Worm (Caenorhabditis elegans) whole organism, L4 larva: ENCODE data around the gene T19C3.3.
A peak's percentile ranks its signal among the peaks of the same experiment; 100 is the strongest.

ENCODE experiments used
- F26F4.8 ChIP-seq: fragments of 200-800 bp; sonication (Bioruptor generic); conservative IDR thresholded peaks from 2 replicates; pipeline ENCODE4 v1.3.6; 2022; ENCODE audit warnings: missing genetic modification characterization, missing compliant biosample characterization
- F37D6.2 ChIP-seq: sonication (generic microtip); optimal IDR thresholded peaks from 2 replicates; lab custom pipeline; 2016; ENCODE audit warnings: mild to moderate bottlenecking, missing genetic modification characterization, missing compliant biosample characterization
- F49E8.2 ChIP-seq: sonication (generic microtip); optimal IDR thresholded peaks from 2 replicates; lab custom pipeline; 2016; ENCODE audit warnings: missing compliant biosample characterization, mild to moderate bottlenecking, missing genetic modification characterization, borderline replicate concordance
- R02D3.7 ChIP-seq: fragments of 150-350 bp; sonication (generic microtip); optimal IDR thresholded peaks from 3 replicates; lab custom pipeline; 2014; ENCODE audit warnings: missing biosample characterization, missing genetic modification characterization
- T26A8.4 ChIP-seq: fragments of 200-800 bp; sonication (Bioruptor generic); IDR thresholded peaks from 2 replicates; pipeline ENCODE4 v1.3.6; 2022; ENCODE audit warnings: missing genetic modification characterization, missing compliant biosample characterization
- Y48G9A.11 ChIP-seq: fragments of 200-800 bp; sonication (Bioruptor generic); IDR thresholded peaks from 2 replicates; pipeline ENCODE4 v1.3.6; 2022; ENCODE audit warnings: missing genetic modification reagents, missing genetic modification characterization, missing compliant biosample characterization
- Y75B8A.6 ChIP-seq: fragments of 200-800 bp; sonication (Bioruptor generic); IDR thresholded peaks from 2 replicates; pipeline ENCODE4 v1.3.6; 2022; ENCODE audit warnings: missing genetic modification reagents, missing genetic modification characterization, missing compliant biosample characterization
- ZK337.2 ChIP-seq: fragments of 200-800 bp; sonication (Bioruptor generic); IDR thresholded peaks from 2 replicates; pipeline ENCODE4 v1.3.6; 2022; ENCODE audit warnings: missing genetic modification reagents, missing genetic modification characterization, missing compliant biosample characterization
- aly-2 ChIP-seq: sonication (generic microtip); optimal IDR thresholded peaks from 2 replicates; lab custom pipeline; 2018; ENCODE audit warnings: missing biosample characterization, missing genetic modification characterization
- ama-1 ChIP-seq: fragments of 150-350 bp; optimal IDR thresholded peaks from 2 replicates; lab custom pipeline; 2014; ENCODE audit warnings: inconsistent platforms, mixed read lengths
- arid-1 ChIP-seq: fragments of 200-800 bp; sonication (Bioruptor generic); conservative IDR thresholded peaks from 2 replicates; pipeline ENCODE4 v1.3.6; 2022; ENCODE audit warnings: missing genetic modification reagents, missing genetic modification characterization, missing compliant biosample characterization
- ceh-44 ChIP-seq: fragments of 200-800 bp; sonication (Bioruptor generic); IDR thresholded peaks from 2 replicates; pipeline ENCODE4 v1.3.6; 2022; ENCODE audit warnings: missing genetic modification reagents, missing genetic modification characterization, missing compliant biosample characterization
- ceh-62 ChIP-seq: sonication (generic microtip); optimal IDR thresholded peaks from 2 replicates; lab custom pipeline; 2017; ENCODE audit warnings: missing biosample characterization, missing genetic modification characterization
- ceh-82 ChIP-seq: sonication (generic microtip); optimal IDR thresholded peaks from 2 replicates; lab custom pipeline; 2017; ENCODE audit warnings: missing biosample characterization, missing genetic modification characterization
- ctbp-1 ChIP-seq: fragments of 200-800 bp; sonication (Bioruptor generic); IDR thresholded peaks from 2 replicates; pipeline ENCODE4 v1.3.6; 2022; ENCODE audit warnings: missing genetic modification reagents, missing genetic modification characterization, missing compliant biosample characterization
- daf-12 ChIP-seq: fragments of 150-350 bp; optimal IDR thresholded peaks from 2 replicates; lab custom pipeline; 2014; ENCODE audit warnings: missing biosample characterization, missing genetic modification reagents, missing genetic modification characterization
- daf-16 ChIP-seq, 3 experiments: sonication (generic microtip); optimal IDR thresholded peaks; 2 replicates each; lab custom pipeline; 2016 to 2017; ENCODE audit warnings: missing genetic modification characterization in 3 of 3, missing genetic modification reagents in 3 of 3, mild to moderate bottlenecking in 2 of 3, missing compliant biosample characterization in 2 of 3, missing biosample characterization in 1 of 3, moderate library complexity in 1 of 3
- daf-8 ChIP-seq: fragments of 200-800 bp; sonication (Bioruptor generic); IDR thresholded peaks from 2 replicates; pipeline ENCODE4 v1.3.6; 2022; ENCODE audit warnings: missing genetic modification characterization, missing compliant biosample characterization
- dmd-6 ChIP-seq: fragments of 200-800 bp; sonication (Bioruptor generic); IDR thresholded peaks from 2 replicates; pipeline ENCODE4 v1.3.6; 2022; ENCODE audit warnings: missing genetic modification reagents, missing genetic modification characterization, missing compliant biosample characterization
- dpl-1 ChIP-seq: fragments of 150-350 bp; optimal IDR thresholded peaks from 2 replicates; lab custom pipeline; 2014; ENCODE audit warnings: missing biosample characterization, missing genetic modification reagents, missing genetic modification characterization
- egl-43 ChIP-seq: fragments of 200-800 bp; sonication (Bioruptor generic); IDR thresholded peaks from 2 replicates; pipeline ENCODE4 v1.3.6; 2022; ENCODE audit warnings: missing genetic modification reagents, missing genetic modification characterization, missing compliant biosample characterization
- fkh-10 ChIP-seq: fragments of 150-350 bp; optimal IDR thresholded peaks from 2 replicates; lab custom pipeline; 2014; ENCODE audit warnings: missing biosample characterization, missing genetic modification reagents, missing genetic modification characterization
- hlh-11 ChIP-seq: fragments of 200-800 bp; sonication (Bioruptor generic); optimal IDR thresholded peaks from 2 replicates; lab custom pipeline; 2018; ENCODE audit warnings: mild to moderate bottlenecking, missing genetic modification characterization, missing compliant biosample characterization
- lim-7 ChIP-seq: fragments of 200-800 bp; sonication (Bioruptor generic); IDR thresholded peaks from 2 replicates; pipeline ENCODE4 v1.3.6; 2022; ENCODE audit warnings: missing genetic modification characterization, missing compliant biosample characterization
- lin-13 ChIP-seq: fragments of 150-350 bp; optimal IDR thresholded peaks from 2 replicates; lab custom pipeline; 2014; ENCODE audit warnings: missing biosample characterization, missing genetic modification reagents, missing genetic modification characterization
- lir-3 ChIP-seq: sonication (generic microtip); optimal IDR thresholded peaks from 2 replicates; lab custom pipeline; 2016; ENCODE audit warnings: mild to moderate bottlenecking, missing genetic modification characterization, missing compliant biosample characterization
- lsy-2 ChIP-seq, 2 experiments: fragments of 150-350 bp in 1 of 2; sonication (generic microtip) in 1 of 2; optimal IDR thresholded peaks; 2 replicates each; lab custom pipeline; 2014 to 2017; ENCODE audit warnings: missing biosample characterization in 2 of 2, missing genetic modification characterization in 2 of 2
- madf-5 ChIP-seq, 2 experiments: fragments of 200-800 bp; sonication (Bioruptor generic); IDR thresholded peaks; 2 replicates each; pipeline ENCODE4 v1.3.6; 2022; ENCODE audit warnings: missing compliant biosample characterization in 2 of 2, missing genetic modification characterization in 2 of 2
- mdl-1 ChIP-seq, 2 experiments: fragments of 150-350 bp in 1 of 2; sonication (generic microtip) in 1 of 2; optimal IDR thresholded peaks; 2 replicates each; lab custom pipeline; 2014 to 2017; ENCODE audit warnings: missing biosample characterization in 2 of 2, missing genetic modification characterization in 2 of 2
- mdt-29 ChIP-seq: fragments of 200-800 bp; sonication (Bioruptor generic); IDR thresholded peaks from 2 replicates; pipeline ENCODE4 v1.3.6; 2022; ENCODE audit warnings: missing genetic modification reagents, missing genetic modification characterization, missing compliant biosample characterization
- mes-2 ChIP-seq: sonication (generic microtip); optimal IDR thresholded peaks from 2 replicates; lab custom pipeline; 2016; ENCODE audit warnings: missing genotype, mild to moderate bottlenecking, missing genetic modification characterization, missing compliant biosample characterization; ENCODE audit not compliant: poor library complexity, severe bottlenecking
- mxl-3 ChIP-seq: fragments of 200-800 bp; sonication (Bioruptor generic); optimal IDR thresholded peaks from 2 replicates; lab custom pipeline; 2018; ENCODE audit warnings: mild to moderate bottlenecking, missing genetic modification characterization, missing compliant biosample characterization
- nhr-10 ChIP-seq: fragments of 150-350 bp; optimal IDR thresholded peaks from 2 replicates; lab custom pipeline; 2014; ENCODE audit warnings: missing biosample characterization, missing genetic modification characterization
- nhr-102 ChIP-seq: sonication (generic microtip); optimal IDR thresholded peaks from 2 replicates; lab custom pipeline; 2016; ENCODE audit warnings: mild to moderate bottlenecking, missing genetic modification characterization, moderate library complexity, missing compliant biosample characterization
- nhr-111 ChIP-seq: fragments of 200-800 bp; sonication (Bioruptor generic); optimal IDR thresholded peaks from 2 replicates; lab custom pipeline; 2018; ENCODE audit warnings: mild to moderate bottlenecking, missing genetic modification characterization, missing compliant biosample characterization
- nhr-237 ChIP-seq: sonication (generic microtip); optimal IDR thresholded peaks from 2 replicates; lab custom pipeline; 2017; ENCODE audit warnings: missing biosample characterization, missing genetic modification characterization
- nhr-25 ChIP-seq: sonication (generic microtip); optimal IDR thresholded peaks from 2 replicates; lab custom pipeline; 2017; ENCODE audit warnings: missing genetic modification characterization, mild to moderate bottlenecking, missing compliant biosample characterization, antibody characterized with exemption, moderate library complexity, borderline replicate concordance; ENCODE audit not compliant: insufficient read depth
- nhr-28 ChIP-seq: fragments of 150-350 bp; optimal IDR thresholded peaks from 2 replicates; lab custom pipeline; 2014; ENCODE audit warnings: missing biosample characterization, missing genetic modification characterization
- pha-4 ChIP-seq, 2 experiments: fragments of 150-350 bp in 1 of 2; fragments of 200-800 bp in 1 of 2; sonication (Bioruptor generic) in 1 of 2; IDR thresholded peaks in 1 of 2; optimal IDR thresholded peaks in 1 of 2; 2 replicates each; pipeline versions ENCODE4 v1.3.6 to Lab custom; 2014 to 2022; ENCODE audit warnings: missing genetic modification characterization in 2 of 2, missing genetic modification reagents in 2 of 2, missing biosample characterization in 1 of 2, missing compliant biosample characterization in 1 of 2
- php-3 ChIP-seq: fragments of 200-800 bp; sonication (Bioruptor generic); IDR thresholded peaks from 2 replicates; pipeline ENCODE4 v1.3.6; 2022; ENCODE audit warnings: missing genetic modification reagents, missing genetic modification characterization, missing compliant biosample characterization
- pqm-1 ChIP-seq: sonication (generic microtip); optimal IDR thresholded peaks from 2 replicates; lab custom pipeline; 2017; ENCODE audit warnings: missing biosample characterization, missing genetic modification characterization
- saeg-2 ChIP-seq: fragments of 200-800 bp; sonication (Bioruptor generic); IDR thresholded peaks from 2 replicates; pipeline ENCODE4 v1.3.6; 2022; ENCODE audit warnings: missing genetic modification reagents, missing genetic modification characterization, missing compliant biosample characterization
- sdz-12 ChIP-seq: fragments of 200-800 bp; sonication (Bioruptor generic); optimal IDR thresholded peaks from 2 replicates; lab custom pipeline; 2018; ENCODE audit warnings: mild to moderate bottlenecking, missing genetic modification characterization, missing compliant biosample characterization
- spr-3 ChIP-seq: fragments of 200-800 bp; sonication (Bioruptor generic); optimal IDR thresholded peaks from 2 replicates; lab custom pipeline; 2018; ENCODE audit warnings: mild to moderate bottlenecking, missing genetic modification characterization, missing compliant biosample characterization
- tag-97 ChIP-seq: fragments of 200-800 bp; sonication (Bioruptor generic); IDR thresholded peaks from 2 replicates; pipeline ENCODE4 v1.3.6; 2022; ENCODE audit warnings: missing genetic modification characterization, missing compliant biosample characterization
- tra-1 ChIP-seq: fragments of 200-800 bp; sonication (Bioruptor generic); IDR thresholded peaks from 2 replicates; pipeline ENCODE4 v1.3.6; 2022; ENCODE audit warnings: missing genetic modification reagents, missing genetic modification characterization, missing compliant biosample characterization
- unc-130 ChIP-seq: sonication (generic microtip); optimal IDR thresholded peaks from 2 replicates; lab custom pipeline; 2016; ENCODE audit warnings: missing genetic modification reagents, missing genetic modification characterization, missing compliant biosample characterization
- zag-1 ChIP-seq: fragments of 150-350 bp; optimal IDR thresholded peaks from 2 replicates; lab custom pipeline; 2014; ENCODE audit warnings: missing biosample characterization, missing genetic modification characterization
- zfp-3 ChIP-seq: fragments of 200-800 bp; sonication (Bioruptor generic); conservative IDR thresholded peaks from 2 replicates; pipeline ENCODE4 v1.3.6; 2022; ENCODE audit warnings: missing genetic modification reagents, missing genetic modification characterization, missing compliant biosample characterization

T19C3.3 gene

DNA sequence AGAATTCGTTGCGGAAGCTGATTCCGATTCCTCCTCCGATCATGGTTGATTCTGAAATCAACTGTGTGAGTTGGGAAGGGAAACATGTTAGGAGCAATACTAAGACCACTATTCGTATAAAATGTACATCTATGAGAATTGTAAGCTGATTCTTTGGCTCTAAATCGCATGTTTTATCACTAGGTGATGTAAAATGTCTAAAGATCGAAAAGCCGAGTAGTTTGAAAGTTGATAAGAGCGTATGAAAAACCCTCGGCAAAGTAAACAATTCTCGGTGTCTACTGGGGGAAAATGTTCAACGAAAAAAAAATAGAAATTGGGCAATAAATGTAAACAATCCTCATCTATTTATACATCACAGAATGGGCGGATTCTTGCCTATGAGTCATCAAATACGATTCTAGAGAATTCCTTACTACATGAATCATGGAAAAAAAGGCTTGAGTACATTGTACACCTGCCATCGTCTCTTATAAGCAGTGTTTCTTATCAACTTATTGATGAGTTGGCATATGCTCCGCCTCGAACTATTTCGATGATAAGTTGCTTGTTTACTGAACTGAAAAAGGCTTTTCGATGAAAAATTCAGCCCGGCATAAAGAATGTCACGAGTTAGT is 13.9 kb downstream of the T19C3.3 start, which contains the start of gene lec-6 (continued):
- TF ChIP-seq arid-1 (GFP tag; lab: Robert Waterston, UW) (no peak), nhr-111 (GFP tag; lab: Kevin White, UChicago) (no peak), zag-1 (tag; lab: Kevin White, UChicago) (no peak), nhr-25 (no peak), php-3 (peak; percentile 89), zfp-3 (GFP tag; lab: Robert Waterston, UW) (no peak), aly-2 (tag; lab: Kevin White, UChicago) (no peak), ZK337.2 (GFP tag; lab: Robert Waterston, UW) (no peak), ceh-82 (no peak), tag-97 (no peak), mdt-29 (GFP tag; lab: Robert Waterston, UW) (no peak), mxl-3 (GFP tag; lab: Kevin White, UChicago) (peak; percentile 22), mdl-1 (tag; optimal IDR thresholded peaks at IDR 0.05; lab: Kevin White, UChicago) (peak in 1 of 2 experiments; percentile 8), lsy-2 (tag; optimal IDR thresholded peaks at IDR 0.05; lab: Kevin White, UChicago) (peak in 1 of 2 experiments; percentile 56), daf-12 (tag; lab: Kevin White, UChicago) (no peak), nhr-10 (tag; lab: Kevin White, UChicago) (peak; percentile 12), spr-3 (GFP tag; lab: Kevin White, UChicago) (no peak), ama-1 (lab: Kevin White, UChicago) (peak; percentile 66), madf-5 (GFP tag; IDR thresholded peaks at IDR 0.05; lab: Robert Waterston, UW) (no peak), unc-130 (no peak), tra-1 (peak; percentile 75), nhr-237 (tag; lab: Kevin White, UChicago) (no peak), saeg-2 (GFP tag; lab: Robert Waterston, UW) (0 out of 2 replicates have a peak, but pooled peaks have one; percentile 12), F49E8.2 (tag; lab: Kevin White, UChicago) (no peak), dmd-6 (GFP tag; lab: Robert Waterston, UW) (peak; percentile 88), F37D6.2 (no peak), lim-7 (GFP tag; lab: Robert Waterston, UW) (no peak), egl-43 (no peak), fkh-10 (GFP tag; lab: Kevin White, UChicago) (no peak), lin-13 (GFP tag; lab: Kevin White, UChicago) (peak; percentile 6), Y75B8A.6 (GFP tag; lab: Robert Waterston, UW) (0 out of 2 replicates have a peak, but pooled peaks have one; percentile 44), T26A8.4 (GFP tag; lab: Robert Waterston, UW) (no peak; the same call in 1 of the 2 replicates), nhr-102 (tag; lab: Kevin White, UChicago) (peak; percentile 69), ceh-44 (GFP tag; lab: Robert Waterston, UW) (no peak), Y48G9A.11 (GFP tag; lab: Robert Waterston, UW) (no peak), lir-3 (tag; lab: Kevin White, UChicago) (no peak), F26F4.8 (no peak), hlh-11 (tag; lab: Kevin White, UChicago) (peak; percentile 91), pqm-1 (tag; lab: Kevin White, UChicago) (peak; percentile 77), mes-2 (tag; lab: Kevin White, UChicago) (peak; percentile 54), ctbp-1 (no peak), ceh-62 (no peak), sdz-12 (GFP tag; lab: Kevin White, UChicago) (no peak), nhr-28 (tag; lab: Kevin White, UChicago) (peak; percentile 73), pha-4 (GFP tag; IDR thresholded peaks at IDR 0.05; lab: Robert Waterston, UW) (peak; percentile 59), pha-4 (tag; optimal IDR thresholded peaks at IDR 0.05; lab: Kevin White, UChicago) (peak; percentile 79), daf-16 (GFP tag; optimal IDR thresholded peaks at IDR 0.05; lab: Kevin White, UChicago) (peak in 1 of 2 experiments; percentile 96), daf-16 (tag; optimal IDR thresholded peaks at IDR 0.05; lab: Kevin White, UChicago) (peak; percentile 100), daf-8 (GFP tag; lab: Robert Waterston, UW) (no peak), R02D3.7 (tag; lab: Kevin White, UChicago) (no peak), dpl-1 (GFP tag; lab: Kevin White, UChicago) (no peak)
